Worm (Caenorhabditis elegans): ENCODE results near the gene Y48B6A.13.

The Y48B6A.13 gene

DNA sequence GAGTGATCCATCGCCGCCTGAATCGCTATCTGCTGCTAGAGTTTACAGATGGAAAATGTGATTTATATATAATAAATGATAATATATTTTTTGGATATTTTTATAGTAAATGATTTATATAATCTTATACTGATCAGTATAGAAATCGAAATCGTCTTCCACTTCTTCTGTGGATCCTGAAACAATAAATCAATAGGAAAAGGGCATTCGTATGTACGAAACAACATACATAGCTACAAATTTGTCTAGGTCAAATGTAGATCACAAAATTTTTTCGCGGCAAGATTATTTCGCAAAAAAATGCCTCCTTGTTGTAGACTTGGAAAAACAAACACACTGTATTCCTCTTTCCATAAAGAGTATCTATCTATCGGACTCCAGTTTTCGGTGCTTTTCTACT is 12.0 kb downstream of the Y48B6A.13 start, which contains the start of gene Y48B6A.10:
Y48B6A.10 (plus strand) TSS at position 301 of the 400 bp plus-strand sequence.
- TF ChIP-seq nhr-67 (tag; optimal IDR thresholded peaks at IDR 0.05), result no peak

- TF ChIP-seq fkh-2 (tag; optimal IDR thresholded peaks at IDR 0.05) (no peak), nhr-76 (tag; optimal IDR thresholded peaks at IDR 0.05) (no peak), snpc-4 (tag; optimal IDR thresholded peaks at IDR 0.05) (no peak), ceh-82 (tag; optimal IDR thresholded peaks at IDR 0.05) (no peak), pha-4 (tag; optimal IDR thresholded peaks at IDR 0.05) (no peak), eor-1 (tag; optimal IDR thresholded peaks at IDR 0.05) (no peak), elt-3 (tag; optimal IDR thresholded peaks at IDR 0.05) (no peak), ztf-11 (tag; optimal IDR thresholded peaks at IDR 0.05) (no peak), ceh-9 (tag; optimal IDR thresholded peaks at IDR 0.05) (no peak), unc-62 (GFP tag; optimal IDR thresholded peaks at IDR 0.05) (no peak), egl-27 (tag; optimal IDR thresholded peaks at IDR 0.05) (no peak), nhr-237 (tag; optimal IDR thresholded peaks at IDR 0.05) (no peak), ceh-28 (tag; optimal IDR thresholded peaks at IDR 0.05) (no peak), hmg-11 (tag; optimal IDR thresholded peaks at IDR 0.05) (no peak), zag-1 (tag; optimal IDR thresholded peaks at IDR 0.05) (no peak), nhr-28 (tag; optimal IDR thresholded peaks at IDR 0.05) (no peak), nhr-25 (tag; optimal IDR thresholded peaks at IDR 0.05) (no peak), lin-15B (tag; optimal IDR thresholded peaks at IDR 0.05) (no peak), fos-1 (tag; optimal IDR thresholded peaks at IDR 0.05) (no peak)
Measured at ce11 chrII:14211118-14211517, 15.0 kb downstream of the Y48B6A.13 start, which contains the start of gene hot-7. Gene hot-7 (plus strand): TSS chrII:14211418.

ce11 chrII:14206211-14206610 is 19.9 kb downstream of the Y48B6A.13 start:
- TF ChIP-seq egl-27 (tag; optimal IDR thresholded peaks at IDR 0.05) (no peak), nhr-12 (tag; optimal IDR thresholded peaks at IDR 0.05) (no peak), nhr-28 (tag; optimal IDR thresholded peaks at IDR 0.05) (no peak), elt-1 (tag; optimal IDR thresholded peaks at IDR 0.05) (no peak), daf-12 (tag; optimal IDR thresholded peaks at IDR 0.05) (no peak), ceh-28 (tag; optimal IDR thresholded peaks at IDR 0.05) (no peak), nhr-11 (tag; optimal IDR thresholded peaks at IDR 0.05) (no peak), ztf-11 (tag; optimal IDR thresholded peaks at IDR 0.05) (no peak), sea-2 (GFP tag; optimal IDR thresholded peaks at IDR 0.05) (no peak), elt-2 (tag; optimal IDR thresholded peaks at IDR 0.05) (no peak), nhr-43 (tag; optimal IDR thresholded peaks at IDR 0.05; ENCODE audit: poor library complexity, severe bottlenecking) (no peak), fkh-2 (tag; optimal IDR thresholded peaks at IDR 0.05) (no peak)

DNA sequence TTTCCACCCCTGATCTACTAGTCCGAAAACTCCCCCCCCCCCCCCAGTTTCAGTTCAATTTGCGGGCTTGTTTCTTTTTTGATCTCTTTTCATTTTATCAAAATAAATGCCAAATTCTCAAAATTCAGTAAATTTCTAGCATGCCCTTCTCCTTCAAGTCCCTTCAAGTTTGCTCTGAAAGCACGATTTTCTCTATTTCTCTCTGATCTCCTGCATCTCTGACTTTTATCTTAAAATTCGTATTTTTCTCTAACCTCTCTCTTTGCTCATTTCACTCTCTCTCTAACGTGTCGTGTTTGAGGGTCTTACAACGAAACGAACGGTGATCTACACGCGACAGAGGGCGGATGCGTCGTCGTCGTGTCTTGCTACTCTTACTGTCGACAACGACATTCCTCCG is 20.7 kb downstream of the Y48B6A.13 start, which contains the start of gene ace-3:
ace-3 (plus strand) TSS at position 301 of the 400 bp plus-strand sequence.
- TF ChIP-seq elt-2 (tag; optimal IDR thresholded peaks at IDR 0.05) (no peak), ceh-28 (tag; optimal IDR thresholded peaks at IDR 0.05) (no peak)

- no peak for TF ChIP-seq nhr-67 (tag; optimal IDR thresholded peaks at IDR 0.05)
- no peak for TF ChIP-seq ceh-28 (tag; optimal IDR thresholded peaks at IDR 0.05)
- TF ChIP-seq nfya-1 (tag; optimal IDR thresholded peaks at IDR 0.05; ENCODE audit: insufficient read depth), result peak; percentile 63
- no peak for TF ChIP-seq zag-1 (tag; optimal IDR thresholded peaks at IDR 0.05)
- no peak for TF ChIP-seq ceh-82 (tag; optimal IDR thresholded peaks at IDR 0.05)
- TF ChIP-seq nhr-237 (tag; optimal IDR thresholded peaks at IDR 0.05), result no peak
Measured at ce11 chrII:14197499-14198096, 28.5 kb downstream of the Y48B6A.13 start, which contains the start of gene ace-4. Gene ace-4 (plus strand): TSS chrII:14198046.

DNA sequence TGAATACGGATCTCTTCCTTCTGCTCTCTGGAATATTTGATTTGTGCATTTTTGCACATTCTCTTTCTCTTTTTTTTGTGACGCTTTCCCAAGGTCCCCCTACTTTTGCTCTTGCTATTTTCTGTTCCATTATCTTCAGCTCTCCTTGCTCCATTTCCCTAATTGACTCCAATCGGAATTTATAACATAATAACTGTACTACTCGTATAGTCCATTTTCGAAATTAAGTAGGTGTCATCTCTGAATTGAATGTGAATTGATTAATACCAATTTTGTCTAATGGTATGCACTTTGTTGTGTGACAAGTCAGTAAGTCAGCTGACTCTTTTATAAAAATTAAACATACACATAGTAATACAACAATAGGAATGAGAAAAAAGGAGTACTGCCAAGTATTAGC is 30.1 kb downstream of the Y48B6A.13 start:
- TF ChIP-seq fos-1 (tag; optimal IDR thresholded peaks at IDR 0.05), result no peak

DNA sequence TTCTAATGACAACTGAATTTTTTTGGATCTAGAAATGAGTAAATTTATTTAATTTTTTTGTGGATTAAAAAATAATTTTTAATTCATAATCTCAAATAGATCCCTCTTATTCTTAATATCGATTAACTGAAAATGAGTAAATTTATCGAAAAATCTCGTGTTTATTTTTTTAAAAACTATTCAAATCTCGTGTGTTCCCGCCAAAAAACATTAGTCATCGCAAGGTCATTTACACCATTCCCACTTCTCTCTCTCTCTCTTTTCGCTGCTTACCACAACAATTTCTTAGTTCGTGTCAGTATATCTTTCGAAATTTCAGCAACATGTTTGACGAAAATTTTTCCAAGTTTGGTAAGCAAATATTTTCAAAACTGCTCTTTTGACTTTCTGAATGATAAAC is 38.6 kb downstream of the Y48B6A.13 start:
- no peak for TF ChIP-seq fos-1 (tag; optimal IDR thresholded peaks at IDR 0.05)
- no peak for TF ChIP-seq mdl-1 (tag; optimal IDR thresholded peaks at IDR 0.05)
- TF ChIP-seq eor-1 (tag; optimal IDR thresholded peaks at IDR 0.05), result no peak
